Fruit fly (Drosophila melanogaster): ENCODE results near the gene meng.

Gene meng

DNA sequence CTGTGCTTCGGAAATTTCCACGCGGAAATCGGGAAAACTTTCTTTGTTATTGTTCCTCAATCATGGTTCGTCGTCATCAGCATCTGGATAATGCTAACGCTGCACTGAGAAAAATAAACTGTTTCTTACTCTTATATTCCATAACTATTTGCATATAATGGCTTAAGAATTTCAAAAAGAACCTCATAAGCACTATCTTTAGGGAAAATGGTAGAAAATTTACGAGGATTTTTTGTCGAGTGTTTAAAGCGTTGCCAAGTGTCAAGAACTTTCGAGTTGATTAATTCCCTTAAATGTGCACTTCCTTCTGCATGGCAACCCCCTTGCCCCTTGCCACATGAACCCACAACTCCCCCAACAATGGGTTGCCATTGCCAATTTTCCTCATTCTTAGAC is 45.7 kb downstream of the meng start (continued):
- no peak for TF ChIP-seq CG8359 (GFP tag; optimal IDR thresholded peaks at IDR 0.05; ENCODE audit: borderline replicate concordance)
- TF ChIP-seq caup (GFP tag; optimal IDR thresholded peaks at IDR 0.05; ENCODE audit: severe bottlenecking) = no peak
- TF ChIP-seq pfk (GFP tag; optimal IDR thresholded peaks at IDR 0.05) = no peak
- no peak for TF ChIP-seq scrt (GFP tag; optimal IDR thresholded peaks at IDR 0.05)
- peak; percentile 43 for TF ChIP-seq CG1602 (GFP tag; optimal IDR thresholded peaks at IDR 0.05)
- TF ChIP-seq HHEX (GFP tag; optimal IDR thresholded peaks at IDR 0.05) = peak; percentile 43
- TF ChIP-seq lov (optimal IDR thresholded peaks at IDR 0.05) = no peak
- 0 out of 3 replicates have a peak, but pooled peaks have one; percentile 59 for TF ChIP-seq lov (GFP tag; IDR thresholded peaks at IDR 0.05)
- no peak for TF ChIP-seq CG1792 (GFP tag; optimal IDR thresholded peaks at IDR 0.05)
- TF ChIP-seq CG11723 (GFP tag; optimal IDR thresholded peaks at IDR 0.05) = no peak
- peak; percentile 20 for TF ChIP-seq CG9437 (GFP tag; optimal IDR thresholded peaks at IDR 0.05)
- TF ChIP-seq grau (tag; optimal IDR thresholded peaks at IDR 0.05) = peak; percentile 61
- peak; percentile 90 for TF ChIP-seq Med (GFP tag)
- peak; percentile 12 for TF ChIP-seq Mad (GFP tag; optimal IDR thresholded peaks at IDR 0.05)
- TF ChIP-seq pho (GFP tag; optimal IDR thresholded peaks at IDR 0.05) = no peak
- peak; percentile 12 for TF ChIP-seq CG8089 (GFP tag; optimal IDR thresholded peaks at IDR 0.05)

- TF ChIP-seq lov (optimal IDR thresholded peaks at IDR 0.05) (no peak), lov (GFP tag; IDR thresholded peaks at IDR 0.05) (0 out of 3 replicates have a peak, but pooled peaks have one; percentile 15), CG3281 (GFP tag; optimal IDR thresholded peaks at IDR 0.05) (peak; percentile 39), Pdp1 (GFP tag; optimal IDR thresholded peaks at IDR 0.05) (peak in 1 of 2 experiments; percentile 85), cas (GFP tag; IDR thresholded peaks at IDR 0.05) (no peak), CG33557 (GFP tag; optimal IDR thresholded peaks at IDR 0.05) (no peak), Asciz (GFP tag; optimal IDR thresholded peaks at IDR 0.05) (peak; percentile 41), bbx (GFP tag; IDR thresholded peaks at IDR 0.05; ENCODE audit: partially characterized antibody) (no peak), PHDP (tag; optimal IDR thresholded peaks at IDR 0.05) (peak; percentile 18), corto (GFP tag; optimal IDR thresholded peaks at IDR 0.05) (peak; percentile 21), HmgZ (tag; optimal IDR thresholded peaks at IDR 0.05) (peak; percentile 13), mirr (GFP tag; optimal IDR thresholded peaks at IDR 0.05) (peak; percentile 88), phol (tag; optimal IDR thresholded peaks at IDR 0.05) (no peak), salm (tag; optimal IDR thresholded peaks at IDR 0.05) (peak; percentile 58), CG12071 (GFP tag; optimal IDR thresholded peaks at IDR 0.05) (peak; percentile 25), Atf6 (GFP tag; IDR thresholded peaks at IDR 0.05) (0 out of 2 replicates have a peak, but pooled peaks have one; percentile 9), bigmax (GFP tag; optimal IDR thresholded peaks at IDR 0.05) (no peak), BtbVII (GFP tag; optimal IDR thresholded peaks at IDR 0.05) (peak; percentile 25), gem (tag; optimal IDR thresholded peaks at IDR 0.05) (peak; percentile 12), Dad (GFP tag; optimal IDR thresholded peaks at IDR 0.05) (no peak), Ravus (GFP tag; IDR thresholded peaks at IDR 0.05) (no peak), lab (GFP tag; optimal IDR thresholded peaks at IDR 0.05) (peak; percentile 84), CG6813 (GFP tag; optimal IDR thresholded peaks at IDR 0.05) (peak; percentile 33), lbe (GFP tag; optimal IDR thresholded peaks at IDR 0.05) (peak; percentile 34), pros (GFP tag; optimal IDR thresholded peaks at IDR 0.05) (peak; percentile 16), HHEX (GFP tag; optimal IDR thresholded peaks at IDR 0.05) (no peak), Fer1 (GFP tag; optimal IDR thresholded peaks at IDR 0.05) (peak; percentile 28), CG7745 (tag; optimal IDR thresholded peaks at IDR 0.05) (no peak), B-H2 (GFP tag; optimal IDR thresholded peaks at IDR 0.05) (no peak), ken (GFP tag; IDR thresholded peaks at IDR 0.05) (no peak), rib (GFP tag; IDR thresholded peaks at IDR 0.05) (no peak), sens (GFP tag) (peak; percentile 73), CG15479 (GFP tag; optimal IDR thresholded peaks at IDR 0.05) (peak; percentile 25), CG10431 (GFP tag; optimal IDR thresholded peaks at IDR 0.05) (no peak), grn (GFP tag; optimal IDR thresholded peaks at IDR 0.05) (peak; percentile 99), CG13296 (GFP tag; optimal IDR thresholded peaks at IDR 0.05) (peak; percentile 47)
Observed at dm6 chr2L:6789358-6789757, 47.1 kb downstream of the meng start.
